Worm (Caenorhabditis elegans): ENCODE measurements around the gene C17H12.5.

Gene C17H12.5

ce11 chrIV:6802132-6802531, 15.3 kb downstream of the C17H12.5 start, which contains the start of the genes cest-4 and C17H12.11:
Gene cest-4, minus strand, starts transcription at chrIV:6802337.
Gene C17H12.11, plus strand, starts transcription at chrIV:6802387.
- no peak for TF ChIP-seq tbx-37 (GFP tag; conservative IDR thresholded peaks at IDR 0.05)
- no peak for TF ChIP-seq B0310.2 (tag; optimal IDR thresholded peaks at IDR 0.05)
- no peak for TF ChIP-seq hmbx-1 (tag; optimal IDR thresholded peaks at IDR 0.05)
- TF ChIP-seq tra-4 (tag; optimal IDR thresholded peaks at IDR 0.05): no peak
- no peak for TF ChIP-seq ceh-36 (tag; optimal IDR thresholded peaks at IDR 0.05)
- no peak for TF ChIP-seq pes-1 (GFP tag; IDR thresholded peaks at IDR 0.05)
- no peak for TF ChIP-seq hmg-4 (GFP tag; optimal IDR thresholded peaks at IDR 0.05)

- TF ChIP-seq hmbx-1 (tag; optimal IDR thresholded peaks at IDR 0.05): no peak
- no peak for TF ChIP-seq ceh-36 (tag; optimal IDR thresholded peaks at IDR 0.05)
- TF ChIP-seq aly-1 (tag; optimal IDR thresholded peaks at IDR 0.05): no peak
- no peak for TF ChIP-seq ets-7 (tag; optimal IDR thresholded peaks at IDR 0.05)
- no peak for TF ChIP-seq flt-1 (GFP tag; IDR thresholded peaks at IDR 0.05)
- TF ChIP-seq tbx-37 (GFP tag; conservative IDR thresholded peaks at IDR 0.05): no peak
- TF ChIP-seq F13C5.2 (tag; optimal IDR thresholded peaks at IDR 0.05): no peak
Observed at ce11 chrIV:6795529-6795928, 21.9 kb downstream of the C17H12.5 start, which contains the start of the genes C17H12.3 and C17H12.12. Gene C17H12.3, minus strand, starts transcription at chrIV:6795629. Gene C17H12.12, plus strand, starts transcription at chrIV:6795924.

ce11 chrIV:6793310-6793966, 24.0 kb downstream of the C17H12.5 start:
- no peak for TF ChIP-seq tbx-11 (GFP tag; IDR thresholded peaks at IDR 0.05)
- TF ChIP-seq aly-1 (tag; optimal IDR thresholded peaks at IDR 0.05): no peak
- TF ChIP-seq pes-1 (GFP tag; IDR thresholded peaks at IDR 0.05): no peak
- TF ChIP-seq hmbx-1 (tag; optimal IDR thresholded peaks at IDR 0.05): no peak
- no peak for TF ChIP-seq tbx-37 (GFP tag; conservative IDR thresholded peaks at IDR 0.05)
- TF ChIP-seq hmg-4 (GFP tag; optimal IDR thresholded peaks at IDR 0.05): no peak
- TF ChIP-seq sea-1 (GFP tag; conservative IDR thresholded peaks at IDR 0.05): no peak
- TF ChIP-seq tra-4 (tag; optimal IDR thresholded peaks at IDR 0.05): no peak
- no peak for TF ChIP-seq ets-7 (tag; optimal IDR thresholded peaks at IDR 0.05)
- no peak for TF ChIP-seq scrt-1 (GFP tag; IDR thresholded peaks at IDR 0.05)
- no peak for TF ChIP-seq ceh-36 (tag; optimal IDR thresholded peaks at IDR 0.05)
- TF ChIP-seq B0310.2 (tag; optimal IDR thresholded peaks at IDR 0.05): no peak
- TF ChIP-seq hnd-1 (tag; optimal IDR thresholded peaks at IDR 0.05): no peak
- TF ChIP-seq ama-1 (optimal IDR thresholded peaks at IDR 0.05): no peak
- no peak for TF ChIP-seq F13C5.2 (tag; optimal IDR thresholded peaks at IDR 0.05)
- TF ChIP-seq ceh-13 (GFP tag; optimal IDR thresholded peaks at IDR 0.05): no peak
- no peak for TF ChIP-seq flt-1 (GFP tag; IDR thresholded peaks at IDR 0.05)

ce11 chrIV:6792380-6793309, 24.8 kb downstream of the C17H12.5 start:
- no peak for TF ChIP-seq hmg-4 (GFP tag; optimal IDR thresholded peaks at IDR 0.05)
- no peak for TF ChIP-seq scrt-1 (GFP tag; IDR thresholded peaks at IDR 0.05)
- no peak for TF ChIP-seq ceh-36 (tag; optimal IDR thresholded peaks at IDR 0.05)
- no peak for TF ChIP-seq pes-1 (GFP tag; IDR thresholded peaks at IDR 0.05)
- no peak for TF ChIP-seq tbx-11 (GFP tag; IDR thresholded peaks at IDR 0.05)
- TF ChIP-seq tra-4 (tag; optimal IDR thresholded peaks at IDR 0.05): no peak
- TF ChIP-seq aly-1 (tag; optimal IDR thresholded peaks at IDR 0.05): no peak
- TF ChIP-seq B0310.2 (tag; optimal IDR thresholded peaks at IDR 0.05): no peak
- TF ChIP-seq tbx-37 (GFP tag; conservative IDR thresholded peaks at IDR 0.05): no peak
- no peak for TF ChIP-seq ama-1 (optimal IDR thresholded peaks at IDR 0.05)
- no peak for TF ChIP-seq ceh-13 (GFP tag; optimal IDR thresholded peaks at IDR 0.05)
- no peak for TF ChIP-seq F13C5.2 (tag; optimal IDR thresholded peaks at IDR 0.05)
- TF ChIP-seq ets-7 (tag; optimal IDR thresholded peaks at IDR 0.05): no peak
- TF ChIP-seq sea-1 (GFP tag; conservative IDR thresholded peaks at IDR 0.05): no peak
- no peak for TF ChIP-seq flt-1 (GFP tag; IDR thresholded peaks at IDR 0.05)
- TF ChIP-seq hmbx-1 (tag; optimal IDR thresholded peaks at IDR 0.05): no peak
- no peak for TF ChIP-seq hnd-1 (tag; optimal IDR thresholded peaks at IDR 0.05)

ce11 chrIV:6790438-6791124, 26.9 kb downstream of the C17H12.5 start, which contains the start of the genes C17H12.2 and vha-8:
Gene C17H12.2, minus strand, starts transcription at chrIV:6790488.
Gene vha-8, plus strand, starts transcription at chrIV:6791074.
- TF ChIP-seq ceh-13 (GFP tag; optimal IDR thresholded peaks at IDR 0.05): no peak
- TF ChIP-seq F13C5.2 (tag; optimal IDR thresholded peaks at IDR 0.05): peak; percentile 58
- TF ChIP-seq hmbx-1 (tag; optimal IDR thresholded peaks at IDR 0.05): no peak
- TF ChIP-seq pes-1 (GFP tag; IDR thresholded peaks at IDR 0.05): no peak
- no peak for TF ChIP-seq hnd-1 (tag; optimal IDR thresholded peaks at IDR 0.05)
- TF ChIP-seq tbx-37 (GFP tag; conservative IDR thresholded peaks at IDR 0.05): 0 out of 2 replicates have a peak, but pooled peaks have one; percentile 15
- TF ChIP-seq ets-7 (tag; optimal IDR thresholded peaks at IDR 0.05): no peak
- TF ChIP-seq aly-1 (tag; optimal IDR thresholded peaks at IDR 0.05): no peak
- 0 out of 2 replicates have a peak, but pooled peaks have one; percentile 38 for TF ChIP-seq flt-1 (GFP tag; IDR thresholded peaks at IDR 0.05)
- TF ChIP-seq ama-1 (optimal IDR thresholded peaks at IDR 0.05): no peak
- no peak for TF ChIP-seq B0310.2 (tag; optimal IDR thresholded peaks at IDR 0.05)
- TF ChIP-seq tra-4 (tag; optimal IDR thresholded peaks at IDR 0.05): no peak
- no peak for TF ChIP-seq tbx-11 (GFP tag; IDR thresholded peaks at IDR 0.05)
- no peak for TF ChIP-seq ceh-36 (tag; optimal IDR thresholded peaks at IDR 0.05)
- no peak for TF ChIP-seq scrt-1 (GFP tag; IDR thresholded peaks at IDR 0.05)
- TF ChIP-seq sea-1 (GFP tag; conservative IDR thresholded peaks at IDR 0.05): 0 out of 2 replicates have a peak, but pooled peaks have one; percentile 13
- peak; percentile 48 for TF ChIP-seq hmg-4 (GFP tag; optimal IDR thresholded peaks at IDR 0.05)

- TF ChIP-seq scrt-1 (GFP tag; IDR thresholded peaks at IDR 0.05) (no peak), ceh-13 (GFP tag; optimal IDR thresholded peaks at IDR 0.05) (no peak)
Observed at ce11 chrIV:6789950-6790349, 27.5 kb downstream of the C17H12.5 start.

Data from whole organism, early embryonic.